Fruit fly (Drosophila melanogaster) whole organism, embryonic: ENCODE data around the gene Cht6.

ENCODE experiments used
- Asciz ChIP-seq: fragments of 200-800 bp; sonication (Bioruptor generic); optimal IDR thresholded peaks from 2 replicates; lab custom pipeline; 2017; ENCODE audit warnings: missing biosample characterization, mild to moderate bottlenecking, missing genetic modification characterization, missing genetic modification reagents
- Blimp-1 ChIP-seq: fragments of 200-800 bp; sonication (Bioruptor generic); optimal IDR thresholded peaks from 3 replicates; lab custom pipeline; 2018; ENCODE audit warnings: missing biosample characterization, missing genetic modification characterization, mild to moderate bottlenecking, moderate library complexity, missing genetic modification reagents
- CG10321 ChIP-seq: fragments of 200-800 bp; sonication (Bioruptor generic); IDR thresholded peaks from 2 replicates; pipeline ENCODE4 v1.3.6; 2022; ENCODE audit warnings: missing biosample characterization, missing genetic modification characterization
- CG10959 ChIP-seq: fragments of 200-800 bp; sonication (Bioruptor generic); IDR thresholded peaks from 2 replicates; pipeline ENCODE4 v1.3.6; 2022; ENCODE audit warnings: missing biosample characterization, missing genetic modification characterization
- CG12104 ChIP-seq: fragments of 200-800 bp; sonication (Bioruptor generic); optimal IDR thresholded peaks from 3 replicates; lab custom pipeline; 2016; ENCODE audit warnings: missing biosample characterization, missing genetic modification characterization
- CG14441 ChIP-seq: fragments of 200-800 bp; sonication (Bioruptor generic); IDR thresholded peaks from 2 replicates; pipeline ENCODE4 v1.3.6; 2022; ENCODE audit warnings: missing biosample characterization, missing genetic modification characterization
- CG15601 ChIP-seq: fragments of 200-800 bp; sonication (Bioruptor generic); optimal IDR thresholded peaks from 3 replicates; lab custom pipeline; 2019; ENCODE audit warnings: missing biosample characterization, mild to moderate bottlenecking, missing genetic modification characterization, moderate library complexity
- CG16813 ChIP-seq: fragments of 200-800 bp; sonication (Bioruptor generic); IDR thresholded peaks from 3 replicates; pipeline ENCODE4 v1.3.6; 2022; ENCODE audit warnings: missing biosample characterization, missing genetic modification characterization; ENCODE audit not compliant: partially characterized antibody
- CG31441 ChIP-seq: fragments of 200-800 bp; sonication (Bioruptor generic); IDR thresholded peaks from 2 replicates; pipeline ENCODE4 v1.3.6; 2022; ENCODE audit warnings: missing biosample characterization, missing genetic modification characterization
- CG34224 ChIP-seq: fragments of 200-800 bp; sonication (Bioruptor generic); IDR thresholded peaks from 3 replicates; pipeline ENCODE4 v1.3.6; 2022; ENCODE audit warnings: missing biosample characterization, missing genetic modification characterization; ENCODE audit not compliant: partially characterized antibody
- CG4730 ChIP-seq: fragments of 200-800 bp; sonication (Bioruptor generic); IDR thresholded peaks from 2 replicates; pipeline ENCODE4 v1.3.6; 2022; ENCODE audit warnings: missing biosample characterization, missing genetic modification characterization
- CG6683 ChIP-seq: fragments of 200-800 bp; sonication (Bioruptor generic); optimal IDR thresholded peaks from 2 replicates; lab custom pipeline; 2017; ENCODE audit warnings: missing biosample characterization, mild to moderate bottlenecking, missing genetic modification characterization, missing genetic modification reagents
- Ets97D ChIP-seq: fragments of 200-800 bp; sonication (Bioruptor generic); optimal IDR thresholded peaks from 3 replicates; lab custom pipeline; 2016; ENCODE audit warnings: missing biosample characterization, missing genetic modification characterization
- Max ChIP-seq: fragments of 200-800 bp; sonication (Bioruptor generic); optimal IDR thresholded peaks from 2 replicates; lab custom pipeline; 2016; ENCODE audit warnings: missing biosample characterization, mild to moderate bottlenecking, missing genetic modification characterization
- Mrtf ChIP-seq: fragments of 200-800 bp; sonication (Bioruptor generic); IDR thresholded peaks from 3 replicates; pipeline ENCODE4 v1.3.6; 2022; ENCODE audit warnings: missing biosample characterization, missing genetic modification characterization
- Myb ChIP-seq: fragments of 200-800 bp; sonication (Bioruptor generic); optimal IDR thresholded peaks from 2 replicates; lab custom pipeline; 2016; ENCODE audit warnings: missing biosample characterization, missing genetic modification characterization
- Rfx ChIP-seq: fragments of 200-800 bp; sonication (Bioruptor generic); IDR thresholded peaks from 2 replicates; pipeline ENCODE4 v1.3.6; 2022; ENCODE audit warnings: missing biosample characterization, missing genetic modification characterization
- Ssrp ChIP-seq: fragments of 200-800 bp; sonication (Bioruptor generic); optimal IDR thresholded peaks from 2 replicates; lab custom pipeline; 2018; ENCODE audit warnings: missing biosample characterization, mild to moderate bottlenecking, missing genetic modification characterization, moderate library complexity
- Xrp1 ChIP-seq: fragments of 200-800 bp; sonication (Bioruptor generic); IDR thresholded peaks from 2 replicates; pipeline ENCODE4 v1.3.6; 2022; ENCODE audit warnings: missing biosample characterization, missing genetic modification characterization
- ash1 ChIP-seq: fragments of 200-800 bp; sonication (Bioruptor generic); optimal IDR thresholded peaks from 2 replicates; lab custom pipeline; 2018; ENCODE audit warnings: missing biosample characterization, mild to moderate bottlenecking, missing genetic modification characterization
- bigmax ChIP-seq: fragments of 200-800 bp; sonication (Bioruptor generic); optimal IDR thresholded peaks from 2 replicates; lab custom pipeline; 2018; ENCODE audit warnings: missing biosample characterization, mild to moderate bottlenecking, missing genetic modification characterization
- cg ChIP-seq: fragments of 200-800 bp; sonication (Bioruptor generic); optimal IDR thresholded peaks from 3 replicates; lab custom pipeline; 2019; ENCODE audit warnings: missing biosample characterization, mild to moderate bottlenecking, missing genetic modification characterization, moderate library complexity
- dan ChIP-seq: fragments of 200-800 bp; sonication (Bioruptor generic); IDR thresholded peaks from 2 replicates; pipeline ENCODE4 v1.3.6; 2022; ENCODE audit warnings: missing biosample characterization, missing genetic modification characterization
- ems ChIP-seq: fragments of 200-800 bp; sonication (Bioruptor generic); optimal IDR thresholded peaks from 3 replicates; lab custom pipeline; 2016; ENCODE audit warnings: missing biosample characterization, missing genetic modification characterization
- fd3F ChIP-seq: fragments of 200-800 bp; sonication (Bioruptor generic); optimal IDR thresholded peaks from 2 replicates; lab custom pipeline; 2018; ENCODE audit warnings: missing biosample characterization, mild to moderate bottlenecking, missing genetic modification characterization, moderate library complexity
- grau ChIP-seq: fragments of 200-800 bp; optimal IDR thresholded peaks from 3 replicates; lab custom pipeline; 2019; ENCODE audit warnings: missing biosample characterization, mild to moderate bottlenecking, missing genetic modification characterization, moderate library complexity
- gsb-n ChIP-seq: fragments of 200-800 bp; sonication (Bioruptor generic); optimal IDR thresholded peaks from 3 replicates; lab custom pipeline; 2018; ENCODE audit warnings: missing biosample characterization, mild to moderate bottlenecking, missing genetic modification characterization
- ham ChIP-seq: fragments of 200-800 bp; sonication (Bioruptor generic); IDR thresholded peaks from 2 replicates; pipeline ENCODE4 v1.3.6; 2022; ENCODE audit warnings: missing biosample characterization, missing genetic modification characterization
- lilli ChIP-seq: fragments of 200-800 bp; sonication (Bioruptor generic); optimal IDR thresholded peaks from 3 replicates; lab custom pipeline; 2016; ENCODE audit warnings: missing biosample characterization, missing genetic modification characterization
- mirr ChIP-seq: fragments of 200-800 bp; sonication (Bioruptor generic); optimal IDR thresholded peaks from 3 replicates; lab custom pipeline; 2018; ENCODE audit warnings: missing biosample characterization, mild to moderate bottlenecking, missing genetic modification characterization
- nerfin-2 ChIP-seq: fragments of 200-800 bp; sonication (Bioruptor generic); IDR thresholded peaks from 2 replicates; pipeline ENCODE4 v1.3.6; 2022; ENCODE audit warnings: missing biosample characterization, missing genetic modification characterization; ENCODE audit not compliant: partially characterized antibody
- oc ChIP-seq: fragments of 200-800 bp; sonication (Bioruptor generic); optimal IDR thresholded peaks from 2 replicates; lab custom pipeline; 2018; ENCODE audit warnings: missing biosample characterization, mild to moderate bottlenecking, missing genetic modification characterization, moderate library complexity
- p53 ChIP-seq: fragments of 200-800 bp; sonication (Bioruptor generic); optimal IDR thresholded peaks from 2 replicates; lab custom pipeline; 2016; ENCODE audit warnings: missing biosample characterization, missing genetic modification characterization
- pb ChIP-seq: fragments of 200-800 bp; sonication (Bioruptor generic); optimal IDR thresholded peaks from 3 replicates; lab custom pipeline; 2016; ENCODE audit warnings: missing biosample characterization, missing genetic modification characterization
- pho ChIP-seq: fragments of 200-800 bp; sonication (Bioruptor generic); optimal IDR thresholded peaks from 2 replicates; lab custom pipeline; 2016; ENCODE audit warnings: missing biosample characterization, missing genetic modification characterization
- ro ChIP-seq: fragments of 200-800 bp; sonication (Bioruptor generic); IDR thresholded peaks from 2 replicates; pipeline ENCODE4 v1.3.6; 2022; ENCODE audit warnings: missing biosample characterization, missing genetic modification characterization
- run ChIP-seq: fragments of 200-800 bp; sonication (Bioruptor generic); optimal IDR thresholded peaks from 3 replicates; lab custom pipeline; 2018; ENCODE audit warnings: missing biosample characterization, mild to moderate bottlenecking, missing genetic modification characterization
- salm ChIP-seq: fragments of 200-800 bp; sonication (Bioruptor generic); optimal IDR thresholded peaks from 2 replicates; lab custom pipeline; 2018; ENCODE audit warnings: missing biosample characterization, mild to moderate bottlenecking, missing genetic modification characterization
- sd ChIP-seq: fragments of 200-800 bp; sonication (Bioruptor generic); optimal IDR thresholded peaks from 3 replicates; lab custom pipeline; 2018; ENCODE audit warnings: missing biosample characterization, mild to moderate bottlenecking, missing genetic modification characterization, moderate library complexity
- sima ChIP-seq: fragments of 200-800 bp; sonication (Bioruptor generic); optimal IDR thresholded peaks from 2 replicates; lab custom pipeline; 2016; ENCODE audit warnings: missing biosample characterization, missing genetic modification characterization
- slou ChIP-seq: fragments of 200-800 bp; sonication (Bioruptor generic); optimal IDR thresholded peaks from 3 replicates; lab custom pipeline; 2016; ENCODE audit warnings: missing biosample characterization, missing genetic modification characterization
- so ChIP-seq: fragments of 200-800 bp; sonication (Bioruptor generic); IDR thresholded peaks from 3 replicates; pipeline ENCODE4 v1.3.6; 2022; ENCODE audit warnings: missing biosample characterization, missing genetic modification characterization
- sug ChIP-seq: fragments of 200-800 bp; optimal IDR thresholded peaks from 2 replicates; lab custom pipeline; 2019; ENCODE audit warnings: missing biosample characterization, mild to moderate bottlenecking, missing genetic modification characterization, moderate library complexity
- trem ChIP-seq: fragments of 200-800 bp; optimal IDR thresholded peaks from 3 replicates; lab custom pipeline; 2019; ENCODE audit warnings: missing biosample characterization, mild to moderate bottlenecking, missing genetic modification characterization, moderate library complexity
- ttk ChIP-seq: fragments of 200-800 bp; sonication (Bioruptor generic); IDR thresholded peaks from 2 replicates; pipeline ENCODE4 v2.1.2; 2022; ENCODE audit warnings: missing biosample characterization, missing genetic modification characterization
- tup ChIP-seq: fragments of 200-800 bp; sonication (Bioruptor generic); optimal IDR thresholded peaks from 2 replicates; lab custom pipeline; 2016; ENCODE audit warnings: missing biosample characterization, mild to moderate bottlenecking, missing genetic modification characterization, moderate library complexity

Cht6 gene

dm6 chrX:9975973-9976372, 40.7 kb upstream of the Cht6 start (continued):
- TF ChIP-seq oc (tag; lab: Kevin White, UChicago): peak; percentile 43
- no peak for TF ChIP-seq cg (GFP tag; lab: Kevin White, UChicago)
- no peak for TF ChIP-seq Max (GFP tag; lab: Kevin White, UChicago)
- 0 out of 2 replicates have a peak, but pooled peaks have one; percentile 7 for TF ChIP-seq CG14441 (GFP tag; lab: Robert Waterston, UW)
- no peak for TF ChIP-seq dan (GFP tag; lab: Robert Waterston, UW)
- no peak for TF ChIP-seq run (tag; lab: Kevin White, UChicago)
- TF ChIP-seq Ssrp (tag; lab: Kevin White, UChicago): no peak
- no peak for TF ChIP-seq ems (GFP tag; lab: Kevin White, UChicago)
- no peak for TF ChIP-seq ro (GFP tag; lab: Robert Waterston, UW)
- no peak for TF ChIP-seq bigmax (GFP tag; lab: Kevin White, UChicago)
- no peak for TF ChIP-seq slou
- TF ChIP-seq, all 482 proteins: peak for 10

dm6 chrX:9977305-9977704, 39.3 kb upstream of the Cht6 start, which contains the start of gene CG43386:
CG43386 (minus strand) TSS chrX:9977405.
- peak; percentile 48 for TF ChIP-seq Blimp-1 (GFP tag; lab: Kevin White, UChicago)
- TF ChIP-seq mirr (GFP tag; lab: Kevin White, UChicago): no peak
- TF ChIP-seq CG34224: no peak

dm6 chrX:9980464-9980863, 36.2 kb upstream of the Cht6 start, which contains the start of gene CG15252:
CG15252 (minus strand) TSS chrX:9980564.
- TF ChIP-seq nerfin-2 (GFP tag; lab: Robert Waterston, UW): no peak
- TF ChIP-seq grau: no peak
- TF ChIP-seq CG6683 (GFP tag; lab: Kevin White, UChicago): no peak
- no peak for TF ChIP-seq sima (GFP tag; lab: Kevin White, UChicago)
- TF ChIP-seq CG16813: no peak
- no peak for TF ChIP-seq CG12104 (GFP tag; lab: Kevin White, UChicago)
- TF ChIP-seq pho (GFP tag; lab: Kevin White, UChicago): no peak
- no peak for TF ChIP-seq sug (tag; lab: Kevin White, UChicago)
- TF ChIP-seq so: no peak
- no peak for TF ChIP-seq CG10959 (GFP tag; lab: Robert Waterston, UW)
- no peak for TF ChIP-seq CG31441
- TF ChIP-seq gsb-n (tag; lab: Kevin White, UChicago): no peak
- TF ChIP-seq ro (GFP tag; lab: Robert Waterston, UW): no peak
- TF ChIP-seq CG15601 (tag; lab: Kevin White, UChicago): no peak
- TF ChIP-seq tup (GFP tag; lab: Kevin White, UChicago): no peak

- peak; percentile 20 for TF ChIP-seq sd
- no peak for TF ChIP-seq salm
- no peak for TF ChIP-seq Myb (GFP tag; lab: Kevin White, UChicago)
- TF ChIP-seq fd3F (GFP tag; lab: Kevin White, UChicago): peak; percentile 53
- no peak for TF ChIP-seq pb
- TF ChIP-seq ttk (GFP tag; lab: Robert Waterston, UW): no peak
- TF ChIP-seq p53 (GFP tag; lab: Kevin White, UChicago): no peak
- TF ChIP-seq CG4730 (GFP tag; lab: Robert Waterston, UW): peak; percentile 45; the same call in 1 of the 2 replicates
- no peak for TF ChIP-seq Mrtf (GFP tag; lab: Robert Waterston, UW)
- no peak for TF ChIP-seq ash1 (GFP tag; lab: Kevin White, UChicago)
- no peak for TF ChIP-seq Ets97D
- no peak for TF ChIP-seq Xrp1 (GFP tag; lab: Robert Waterston, UW)
- TF ChIP-seq CG10321 (GFP tag; lab: Robert Waterston, UW): no peak
- no peak for TF ChIP-seq trem (tag; lab: Kevin White, UChicago)
- no peak for TF ChIP-seq ham
- peak; percentile 45; the same call in 1 of the 2 replicates for TF ChIP-seq Rfx (GFP tag; lab: Robert Waterston, UW)
- no peak for TF ChIP-seq Asciz
- no peak for TF ChIP-seq lilli (GFP tag; lab: Kevin White, UChicago)
- no peak for TF ChIP-seq CG34224
Measured at dm6 chrX:9987361-9988087, 29.1 kb upstream of the Cht6 start.
